Worm (Caenorhabditis elegans): ENCODE data around the gene col-155.

col-155 gene

ce11 chrV:11389776-11390175 is at the start of gene col-155:
col-155 (minus strand) TSS chrV:11389876.
- TF ChIP-seq T22C8.4 (GFP tag; IDR thresholded peaks at IDR 0.05): no peak
- no peak for TF ChIP-seq ref-1 (GFP tag; conservative IDR thresholded peaks at IDR 0.05)
- TF ChIP-seq ztf-23 (GFP tag; IDR thresholded peaks at IDR 0.05): no peak
- no peak for TF ChIP-seq ztf-29 (GFP tag; IDR thresholded peaks at IDR 0.05)
- TF ChIP-seq klf-2 (GFP tag; conservative IDR thresholded peaks at IDR 0.05): no peak
- TF ChIP-seq med-1 (GFP tag; optimal IDR thresholded peaks at IDR 0.05; ENCODE audit: insufficient read depth): no peak
- TF ChIP-seq flt-1 (GFP tag; IDR thresholded peaks at IDR 0.05): no peak
- no peak for TF ChIP-seq cog-1 (tag; optimal IDR thresholded peaks at IDR 0.05)
- TF ChIP-seq tab-1 (GFP tag; IDR thresholded peaks at IDR 0.05): no peak

DNA sequence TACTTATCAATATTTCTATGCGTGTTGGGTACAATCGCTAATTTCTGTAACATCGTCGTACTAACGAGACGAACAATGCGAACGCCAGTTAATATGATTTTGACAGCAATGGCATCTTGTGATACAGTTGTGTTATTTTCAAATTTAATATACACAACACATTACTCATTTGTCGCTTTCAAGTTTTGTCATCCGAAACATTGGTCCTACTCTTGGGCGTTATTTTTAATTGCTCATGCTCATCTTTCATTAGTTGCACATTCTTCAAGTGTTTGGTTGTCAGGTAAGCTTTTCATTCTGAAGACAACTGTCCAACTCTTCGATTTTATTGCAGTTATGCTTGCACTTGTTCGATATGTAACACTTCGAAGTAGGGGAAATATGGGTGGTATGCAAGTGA is 49.5 kb upstream of the col-155 start:
- no peak for TF ChIP-seq med-1 (GFP tag; optimal IDR thresholded peaks at IDR 0.05; ENCODE audit: insufficient read depth)
- TF ChIP-seq cog-1 (tag; optimal IDR thresholded peaks at IDR 0.05): no peak
- no peak for TF ChIP-seq ref-1 (GFP tag; conservative IDR thresholded peaks at IDR 0.05)
- TF ChIP-seq ztf-29 (GFP tag; IDR thresholded peaks at IDR 0.05): no peak
- TF ChIP-seq T22C8.4 (GFP tag; IDR thresholded peaks at IDR 0.05): no peak
- TF ChIP-seq ztf-23 (GFP tag; IDR thresholded peaks at IDR 0.05): no peak
- no peak for TF ChIP-seq flt-1 (GFP tag; IDR thresholded peaks at IDR 0.05)
- no peak for TF ChIP-seq tab-1 (GFP tag; IDR thresholded peaks at IDR 0.05)
- TF ChIP-seq klf-2 (GFP tag; conservative IDR thresholded peaks at IDR 0.05): no peak

- TF ChIP-seq flt-1 (GFP tag; IDR thresholded peaks at IDR 0.05): no peak
- no peak for TF ChIP-seq ref-1 (GFP tag; conservative IDR thresholded peaks at IDR 0.05)
- no peak for TF ChIP-seq med-1 (GFP tag; optimal IDR thresholded peaks at IDR 0.05; ENCODE audit: insufficient read depth)
- TF ChIP-seq ztf-29 (GFP tag; IDR thresholded peaks at IDR 0.05): no peak
- no peak for TF ChIP-seq tab-1 (GFP tag; IDR thresholded peaks at IDR 0.05)
- TF ChIP-seq ztf-23 (GFP tag; IDR thresholded peaks at IDR 0.05): no peak
- no peak for TF ChIP-seq cog-1 (tag; optimal IDR thresholded peaks at IDR 0.05)
- TF ChIP-seq T22C8.4 (GFP tag; IDR thresholded peaks at IDR 0.05): no peak
- TF ChIP-seq klf-2 (GFP tag; conservative IDR thresholded peaks at IDR 0.05): no peak
These were observed 48.8 kb upstream of the col-155 start, which contains the start of gene dmsr-1 for ce11 chrV:11438464-11438863. dmsr-1 (plus strand) TSS chrV:11438764.

- no peak for TF ChIP-seq ztf-23 (GFP tag; IDR thresholded peaks at IDR 0.05)
- no peak for TF ChIP-seq med-1 (GFP tag; optimal IDR thresholded peaks at IDR 0.05; ENCODE audit: insufficient read depth)
These were observed 46.7 kb upstream of the col-155 start for ce11 chrV:11436407-11436806.

ce11 chrV:11435242-11435641 is 45.6 kb upstream of the col-155 start:
- TF ChIP-seq ztf-29 (GFP tag; IDR thresholded peaks at IDR 0.05): no peak
- no peak for TF ChIP-seq ref-1 (GFP tag; conservative IDR thresholded peaks at IDR 0.05)
- no peak for TF ChIP-seq tab-1 (GFP tag; IDR thresholded peaks at IDR 0.05)
- no peak for TF ChIP-seq T22C8.4 (GFP tag; IDR thresholded peaks at IDR 0.05)
- no peak for TF ChIP-seq med-1 (GFP tag; optimal IDR thresholded peaks at IDR 0.05; ENCODE audit: insufficient read depth)
- no peak for TF ChIP-seq ztf-23 (GFP tag; IDR thresholded peaks at IDR 0.05)
- TF ChIP-seq flt-1 (GFP tag; IDR thresholded peaks at IDR 0.05): no peak
- no peak for TF ChIP-seq klf-2 (GFP tag; conservative IDR thresholded peaks at IDR 0.05)
- no peak for TF ChIP-seq cog-1 (tag; optimal IDR thresholded peaks at IDR 0.05)

ce11 chrV:11430823-11431222 is 41.1 kb upstream of the col-155 start:
- TF ChIP-seq klf-2 (GFP tag; conservative IDR thresholded peaks at IDR 0.05): no peak
- no peak for TF ChIP-seq ref-1 (GFP tag; conservative IDR thresholded peaks at IDR 0.05)
- no peak for TF ChIP-seq med-1 (GFP tag; optimal IDR thresholded peaks at IDR 0.05; ENCODE audit: insufficient read depth)
- no peak for TF ChIP-seq cog-1 (tag; optimal IDR thresholded peaks at IDR 0.05)
- TF ChIP-seq T22C8.4 (GFP tag; IDR thresholded peaks at IDR 0.05): no peak
- TF ChIP-seq ztf-23 (GFP tag; IDR thresholded peaks at IDR 0.05): no peak
- no peak for TF ChIP-seq ztf-29 (GFP tag; IDR thresholded peaks at IDR 0.05)
- TF ChIP-seq flt-1 (GFP tag; IDR thresholded peaks at IDR 0.05): no peak
- TF ChIP-seq tab-1 (GFP tag; IDR thresholded peaks at IDR 0.05): no peak

DNA sequence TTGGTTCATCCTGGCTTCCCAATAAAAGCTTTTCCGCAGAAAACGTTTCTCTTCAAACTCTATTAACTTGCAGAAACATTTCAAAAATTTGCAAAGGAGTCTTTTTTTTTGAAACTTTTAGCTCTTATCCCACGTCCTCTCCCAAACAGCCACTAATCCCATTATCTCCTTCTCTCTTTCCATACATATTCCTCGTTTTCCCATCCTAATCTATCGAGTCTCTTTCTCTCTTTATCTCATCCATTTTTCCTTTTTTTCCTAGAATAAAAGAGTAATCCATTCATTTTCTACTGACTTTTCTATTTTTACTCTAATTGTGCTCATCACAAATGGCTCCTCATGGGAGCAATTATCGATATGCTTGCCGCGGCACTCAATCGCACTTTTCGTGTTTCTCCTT is 39.1 kb upstream of the col-155 start:
- no peak for TF ChIP-seq ref-1 (GFP tag; conservative IDR thresholded peaks at IDR 0.05)

ce11 chrV:11424565-11424964 is 34.9 kb upstream of the col-155 start, which contains the start of gene T26H10.2:
T26H10.2 (minus strand) TSS chrV:11424665.
- TF ChIP-seq klf-2 (GFP tag; conservative IDR thresholded peaks at IDR 0.05) (no peak), ztf-29 (GFP tag; IDR thresholded peaks at IDR 0.05) (no peak), ref-1 (GFP tag; conservative IDR thresholded peaks at IDR 0.05) (no peak), tab-1 (GFP tag; IDR thresholded peaks at IDR 0.05) (no peak), cog-1 (tag; optimal IDR thresholded peaks at IDR 0.05) (no peak)

- TF ChIP-seq ref-1 (GFP tag; conservative IDR thresholded peaks at IDR 0.05) (no peak), cog-1 (tag; optimal IDR thresholded peaks at IDR 0.05) (no peak), T22C8.4 (GFP tag; IDR thresholded peaks at IDR 0.05) (no peak), ztf-23 (GFP tag; IDR thresholded peaks at IDR 0.05) (no peak), ztf-29 (GFP tag; IDR thresholded peaks at IDR 0.05) (no peak), klf-2 (GFP tag; conservative IDR thresholded peaks at IDR 0.05) (no peak), tab-1 (GFP tag; IDR thresholded peaks at IDR 0.05) (no peak), flt-1 (GFP tag; IDR thresholded peaks at IDR 0.05) (no peak), med-1 (GFP tag; optimal IDR thresholded peaks at IDR 0.05; ENCODE audit: insufficient read depth) (no peak)
These were observed 31.9 kb upstream of the col-155 start, which contains the start of gene des-2 for ce11 chrV:11421605-11422004. des-2 (minus strand) TSS chrV:11421705.

DNA sequence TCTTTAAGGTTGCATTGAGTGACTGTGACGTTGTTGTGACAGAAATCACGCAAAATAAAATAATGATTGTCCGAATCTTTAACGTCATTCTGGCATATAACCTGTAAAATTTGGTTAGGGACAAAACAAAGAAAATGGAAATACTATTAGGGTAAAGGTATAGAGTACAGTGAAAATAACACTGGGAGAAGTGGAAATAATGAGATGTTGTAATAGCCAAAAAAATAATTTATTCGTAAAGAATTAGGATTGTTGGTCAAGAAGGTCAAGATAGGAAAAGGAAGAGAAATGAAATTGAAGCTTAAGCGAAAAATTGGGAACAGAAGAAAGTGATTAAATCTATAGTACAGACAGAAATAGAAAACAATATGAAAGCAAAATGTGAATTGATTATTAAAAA is 25.4 kb upstream of the col-155 start, which contains the start of gene deg-3:
Gene deg-3 (minus strand): TSS at position 101 of the 400 bp plus-strand sequence.
- TF ChIP-seq flt-1 (GFP tag; IDR thresholded peaks at IDR 0.05): no peak
- no peak for TF ChIP-seq ref-1 (GFP tag; conservative IDR thresholded peaks at IDR 0.05)
- no peak for TF ChIP-seq ztf-29 (GFP tag; IDR thresholded peaks at IDR 0.05)
- TF ChIP-seq med-1 (GFP tag; optimal IDR thresholded peaks at IDR 0.05; ENCODE audit: insufficient read depth): no peak

DNA sequence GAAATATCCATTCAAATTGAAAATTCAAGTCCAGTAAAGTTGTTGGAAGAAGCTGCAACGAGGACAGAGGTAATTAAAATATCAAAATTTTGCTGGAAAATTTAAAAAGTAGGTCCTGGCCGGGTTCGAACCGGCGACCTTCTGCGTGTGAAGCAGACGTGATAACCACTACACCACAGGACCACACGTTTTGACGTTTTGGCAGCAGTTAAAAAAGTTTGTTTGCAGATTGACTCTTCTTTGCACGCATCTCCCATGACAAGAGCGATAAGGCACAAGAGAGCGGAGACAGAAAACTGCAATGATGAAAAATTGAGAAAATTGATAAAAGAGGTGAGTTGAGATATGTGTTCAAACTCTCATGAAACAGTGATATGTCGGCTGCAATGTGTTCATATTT is 22.4 kb upstream of the col-155 start:
- TF ChIP-seq ref-1 (GFP tag; conservative IDR thresholded peaks at IDR 0.05): 0 out of 2 replicates have a peak, but pooled peaks have one; percentile 32
- no peak for TF ChIP-seq T22C8.4 (GFP tag; IDR thresholded peaks at IDR 0.05)
- TF ChIP-seq ztf-29 (GFP tag; IDR thresholded peaks at IDR 0.05): no peak
- TF ChIP-seq ztf-23 (GFP tag; IDR thresholded peaks at IDR 0.05): 0 out of 2 replicates have a peak, but pooled peaks have one; percentile 20
- no peak for TF ChIP-seq klf-2 (GFP tag; conservative IDR thresholded peaks at IDR 0.05)
- TF ChIP-seq cog-1 (tag; optimal IDR thresholded peaks at IDR 0.05): no peak
- TF ChIP-seq med-1 (GFP tag; optimal IDR thresholded peaks at IDR 0.05; ENCODE audit: insufficient read depth): no peak
- TF ChIP-seq flt-1 (GFP tag; IDR thresholded peaks at IDR 0.05): no peak
- no peak for TF ChIP-seq tab-1 (GFP tag; IDR thresholded peaks at IDR 0.05)
